Fruit fly (Drosophila melanogaster): Measurements from ENCODE around the gene dnk.

The dnk gene

dm6 chr3R:19028758-19029157 is 48.0 kb downstream of the dnk start, which contains the start of the genes GatA and P5cr (continued):
- TF ChIP-seq CG17186 (GFP tag; optimal IDR thresholded peaks at IDR 0.05) (no peak), CG17359 (tag; optimal IDR thresholded peaks at IDR 0.05) (peak; percentile 76), inv (GFP tag; IDR thresholded peaks at IDR 0.05; ENCODE audit: partially characterized antibody) (no peak), gfzf (GFP tag; optimal IDR thresholded peaks at IDR 0.05) (peak; percentile 73), nau (GFP tag; optimal IDR thresholded peaks at IDR 0.05) (peak; percentile 67), CG4707 (GFP tag; optimal IDR thresholded peaks at IDR 0.05) (peak; percentile 41), Sry-δ (GFP tag; optimal IDR thresholded peaks at IDR 0.05) (peak; percentile 43), D (optimal IDR thresholded peaks at IDR 0.05) (no peak), D (GFP tag; optimal IDR thresholded peaks at IDR 0.05) (no peak), Hr3 (GFP tag; optimal IDR thresholded peaks at IDR 0.05) (peak; percentile 72), Rfx (GFP tag; IDR thresholded peaks at IDR 0.05) (peak; percentile 98), CG13123 (GFP tag; optimal IDR thresholded peaks at IDR 0.05) (peak; percentile 58), CG12769 (tag; optimal IDR thresholded peaks at IDR 0.05) (peak; percentile 96), Lpt (GFP tag; optimal IDR thresholded peaks at IDR 0.05) (no peak), abd-A (tag; optimal IDR thresholded peaks at IDR 0.05) (no peak), slp2 (GFP tag; optimal IDR thresholded peaks at IDR 0.05) (peak; percentile 76), Lim3 (GFP tag; IDR thresholded peaks at IDR 0.05) (no peak), sqz (GFP tag; optimal IDR thresholded peaks at IDR 0.05) (no peak), CG4820 (GFP tag; optimal IDR thresholded peaks at IDR 0.05) (peak; percentile 47), CG16863 (GFP tag; optimal IDR thresholded peaks at IDR 0.05) (peak; percentile 78), amos (GFP tag; IDR thresholded peaks at IDR 0.05; ENCODE audit: partially characterized antibody) (no peak; the same call in 1 of the 2 replicates), vfl (GFP tag; optimal IDR thresholded peaks at IDR 0.05) (peak; percentile 88), trh (GFP tag; optimal IDR thresholded peaks at IDR 0.05) (no peak), gro (GFP tag; optimal IDR thresholded peaks at IDR 0.05) (peak; percentile 93), Aef1 (GFP tag; IDR thresholded peaks at IDR 0.05) (peak; percentile 81), CG43689 (GFP tag; IDR thresholded peaks at IDR 0.05) (no peak; the same call in 1 of the 2 replicates), hbn (GFP tag; IDR thresholded peaks at IDR 0.05; ENCODE audit: partially characterized antibody) (no peak), CG12071 (GFP tag; optimal IDR thresholded peaks at IDR 0.05) (peak; percentile 79), CG13624 (GFP tag; optimal IDR thresholded peaks at IDR 0.05) (peak; percentile 91), usp (GFP tag; optimal IDR thresholded peaks at IDR 0.05) (no peak), YL-1 (GFP tag; optimal IDR thresholded peaks at IDR 0.05) (peak; percentile 55), hkb (optimal IDR thresholded peaks at IDR 0.05) (no peak), hkb (GFP tag; IDR thresholded peaks at IDR 0.05) (peak; percentile 69), nerfin-2 (GFP tag; IDR thresholded peaks at IDR 0.05; ENCODE audit: partially characterized antibody) (no peak), crc (GFP tag; optimal IDR thresholded peaks at IDR 0.05) (peak; percentile 53), CG31224 (GFP tag; IDR thresholded peaks at IDR 0.05) (peak; percentile 63; the same call in 1 of the 2 replicates), CG8388 (GFP tag; optimal IDR thresholded peaks at IDR 0.05) (peak; percentile 32), chinmo (GFP tag; IDR thresholded peaks at IDR 0.05; ENCODE audit: partially characterized antibody) (no peak), gsb-n (tag; optimal IDR thresholded peaks at IDR 0.05) (no peak), CG6254 (GFP tag; optimal IDR thresholded peaks at IDR 0.05) (no peak), kah (GFP tag; optimal IDR thresholded peaks at IDR 0.05) (no peak), CG9215 (GFP tag; IDR thresholded peaks at IDR 0.05) (peak; percentile 73), CG18262 (tag; optimal IDR thresholded peaks at IDR 0.05) (peak; percentile 32), odd (GFP tag; optimal IDR thresholded peaks at IDR 0.05) (peak; percentile 60), sug (tag; optimal IDR thresholded peaks at IDR 0.05) (peak; percentile 82), Trl (optimal IDR thresholded peaks at IDR 0.05) (no peak), Trl (GFP tag; optimal IDR thresholded peaks at IDR 0.05) (peak; percentile 81), tio (GFP tag; optimal IDR thresholded peaks at IDR 0.05) (no peak), CG10431 (GFP tag; optimal IDR thresholded peaks at IDR 0.05) (peak; percentile 5), Bgb (GFP tag; IDR thresholded peaks at IDR 0.05; ENCODE audit: partially characterized antibody) (peak; percentile 11; the same call in 1 of the 2 replicates), Dp (GFP tag; optimal IDR thresholded peaks at IDR 0.05) (peak; percentile 30), br (optimal IDR thresholded peaks at IDR 0.05) (no peak)

All from whole organism, embryonic.